Worm (Caenorhabditis elegans) whole organism, young adult: ENCODE measurements around the gene rad-23.

Experiments
- B0035.1 ChIP-seq: sonication (generic microtip); optimal IDR thresholded peaks from 2 replicates; lab custom pipeline; 2016; ENCODE audit warnings: missing genetic modification characterization, mild to moderate bottlenecking, missing compliant biosample characterization, missing genotype, missing genetic modification reagents
- B0261.1 ChIP-seq: sonication (generic microtip); optimal IDR thresholded peaks from 2 replicates; lab custom pipeline; 2016; ENCODE audit warnings: mild to moderate bottlenecking, missing genetic modification characterization, moderate library complexity, missing compliant biosample characterization
- F10E7.11 ChIP-seq: sonication (generic microtip); optimal IDR thresholded peaks from 2 replicates; lab custom pipeline; 2017; ENCODE audit warnings: mild to moderate bottlenecking, missing genetic modification characterization, moderate library complexity, missing compliant biosample characterization
- F57A8.1 ChIP-seq: fragments of 200-800 bp; sonication (Bioruptor generic); optimal IDR thresholded peaks from 2 replicates; lab custom pipeline; 2018; ENCODE audit warnings: mild to moderate bottlenecking, missing genetic modification characterization, moderate library complexity, missing compliant biosample characterization
- F57C9.4 ChIP-seq: sonication (generic microtip); optimal IDR thresholded peaks from 2 replicates; lab custom pipeline; 2017; ENCODE audit warnings: mild to moderate bottlenecking, missing genetic modification characterization, missing compliant biosample characterization
- K11D2.4 ChIP-seq: fragments of 200-800 bp; sonication (Bioruptor generic); IDR thresholded peaks from 2 replicates; pipeline ENCODE4 v1.3.6; 2022; ENCODE audit warnings: missing genetic modification reagents, missing genetic modification characterization, missing compliant biosample characterization
- Y95B8A.8 ChIP-seq: fragments of 200-800 bp; sonication (Bioruptor generic); IDR thresholded peaks from 2 replicates; pipeline ENCODE4 v1.3.6; 2022; ENCODE audit warnings: missing genetic modification reagents, missing genetic modification characterization, missing compliant biosample characterization
- attf-6 ChIP-seq: fragments of 200-800 bp; sonication (Bioruptor generic); IDR thresholded peaks from 2 replicates; pipeline ENCODE4 v1.3.6; 2022; ENCODE audit warnings: missing genetic modification reagents, missing genetic modification characterization, missing compliant biosample characterization
- bed-2 ChIP-seq: fragments of 200-800 bp; sonication (Bioruptor generic); IDR thresholded peaks from 2 replicates; pipeline ENCODE4 v1.3.6; 2022; ENCODE audit warnings: missing genetic modification reagents, missing genetic modification characterization, missing compliant biosample characterization
- cebp-1 ChIP-seq, 2 experiments: fragments of 200-800 bp in 1 of 2; sonication (Bioruptor generic) in 1 of 2; sonication (generic microtip) in 1 of 2; IDR thresholded peaks in 1 of 2; optimal IDR thresholded peaks in 1 of 2; 2 replicates each; pipeline versions ENCODE4 v1.3.6 to Lab custom; 2017 to 2022; ENCODE audit warnings: missing compliant biosample characterization in 2 of 2, missing genetic modification characterization in 2 of 2, mild to moderate bottlenecking in 1 of 2, missing genetic modification reagents in 1 of 2, moderate library complexity in 1 of 2
- ets-4 ChIP-seq: fragments of 200-800 bp; sonication (Bioruptor generic); optimal IDR thresholded peaks from 2 replicates; lab custom pipeline; 2018; ENCODE audit warnings: mild to moderate bottlenecking, missing genetic modification characterization, missing compliant biosample characterization
- fkh-3 ChIP-seq: sonication (generic microtip); optimal IDR thresholded peaks from 2 replicates; lab custom pipeline; 2016; ENCODE audit warnings: mild to moderate bottlenecking, missing genetic modification characterization, missing compliant biosample characterization
- hmg-1.2 ChIP-seq: fragments of 200-800 bp; sonication (Bioruptor generic); IDR thresholded peaks from 2 replicates; pipeline ENCODE4 v1.3.6; 2022; ENCODE audit warnings: missing genetic modification reagents, missing genetic modification characterization, missing compliant biosample characterization
- hsf-1 ChIP-seq: fragments of 200-800 bp; sonication (Bioruptor generic); IDR thresholded peaks from 2 replicates; pipeline ENCODE4 v1.3.6; 2022; ENCODE audit warnings: missing genetic modification reagents, missing genetic modification characterization, missing compliant biosample characterization
- let-526 ChIP-seq: fragments of 200-800 bp; sonication (Bioruptor generic); IDR thresholded peaks from 2 replicates; pipeline ENCODE4 v1.3.6; 2022; ENCODE audit warnings: missing genetic modification reagents, missing genetic modification characterization, missing compliant biosample characterization
- let-607 ChIP-seq, 2 experiments: fragments of 200-800 bp in 1 of 2; sonication (Bioruptor generic) in 1 of 2; sonication (generic microtip) in 1 of 2; optimal IDR thresholded peaks; 2 replicates each; lab custom pipeline; 2016 to 2018; ENCODE audit warnings: mild to moderate bottlenecking in 2 of 2, missing compliant biosample characterization in 2 of 2, missing genetic modification characterization in 2 of 2, moderate library complexity in 2 of 2, missing genotype in 1 of 2
- lin-40 ChIP-seq: sonication (generic microtip); optimal IDR thresholded peaks from 2 replicates; lab custom pipeline; 2016; ENCODE audit warnings: missing genetic modification characterization, mild to moderate bottlenecking, missing compliant biosample characterization, missing genotype, missing genetic modification reagents
- madf-3 ChIP-seq: fragments of 200-800 bp; sonication (Bioruptor generic); IDR thresholded peaks from 2 replicates; pipeline ENCODE4 v1.3.6; 2022; ENCODE audit warnings: missing genetic modification reagents, missing genetic modification characterization, missing compliant biosample characterization
- mes-4 ChIP-seq: sonication (generic microtip); optimal IDR thresholded peaks from 2 replicates; lab custom pipeline; 2016; ENCODE audit warnings: missing genotype, missing genetic modification characterization, missing compliant biosample characterization
- nfyb-1 ChIP-seq: fragments of 200-800 bp; sonication (Bioruptor generic); IDR thresholded peaks from 2 replicates; pipeline ENCODE4 v1.3.6; 2022; ENCODE audit warnings: missing genetic modification reagents, missing genetic modification characterization, missing compliant biosample characterization
- nhr-27 ChIP-seq: fragments of 200-800 bp; sonication (Bioruptor generic); optimal IDR thresholded peaks from 2 replicates; lab custom pipeline; 2018; ENCODE audit warnings: mild to moderate bottlenecking, missing genetic modification characterization, moderate library complexity, missing compliant biosample characterization
- nhr-80 ChIP-seq: sonication (generic microtip); optimal IDR thresholded peaks from 2 replicates; lab custom pipeline; 2016; ENCODE audit warnings: missing genetic modification characterization, missing compliant biosample characterization
- nhr-90 ChIP-seq: sonication (generic microtip); optimal IDR thresholded peaks from 2 replicates; lab custom pipeline; 2016; ENCODE audit warnings: missing genotype, mild to moderate bottlenecking, missing genetic modification characterization, missing compliant biosample characterization
- pbrm-1 ChIP-seq: fragments of 200-800 bp; sonication (Bioruptor generic); IDR thresholded peaks from 2 replicates; pipeline ENCODE4 v1.3.6; 2022; ENCODE audit warnings: missing genetic modification reagents, missing genetic modification characterization, missing compliant biosample characterization
- rec-8 ChIP-seq, 2 experiments: sonication (generic microtip); optimal IDR thresholded peaks; 2 replicates each; lab custom pipeline; 2016; ENCODE audit warnings: mild to moderate bottlenecking in 2 of 2, missing genetic modification characterization in 2 of 2, missing genetic modification reagents in 2 of 2, missing genotype in 2 of 2, missing biosample characterization in 1 of 2, missing compliant biosample characterization in 1 of 2, moderate library complexity in 1 of 2
- snpc-3.4 ChIP-seq: sonication (generic microtip); optimal IDR thresholded peaks from 2 replicates; lab custom pipeline; 2017; ENCODE audit warnings: missing genetic modification characterization, mild to moderate bottlenecking, missing compliant biosample characterization, antibody characterized with exemption, moderate library complexity, missing genotype, missing genetic modification reagents
- somi-1 ChIP-seq: fragments of 200-800 bp; sonication (Bioruptor generic); optimal IDR thresholded peaks from 2 replicates; lab custom pipeline; 2018; ENCODE audit warnings: mild to moderate bottlenecking, missing genetic modification characterization, missing compliant biosample characterization
- tbp1 ChIP-seq: fragments of 200-800 bp; sonication (Bioruptor generic); optimal IDR thresholded peaks from 2 replicates; lab custom pipeline; 2018; ENCODE audit warnings: mild to moderate bottlenecking, missing genetic modification characterization, missing compliant biosample characterization
- zfh-2 ChIP-seq: fragments of 200-800 bp; sonication (Bioruptor generic); conservative IDR thresholded peaks from 2 replicates; pipeline ENCODE4 v1.3.6; 2022; ENCODE audit warnings: missing genetic modification reagents, missing genetic modification characterization, missing compliant biosample characterization
- ztf-3 ChIP-seq: fragments of 200-800 bp; sonication (Bioruptor generic); optimal IDR thresholded peaks from 2 replicates; lab custom pipeline; 2018; ENCODE audit warnings: mild to moderate bottlenecking, missing genetic modification characterization, missing compliant biosample characterization

Gene rad-23

ce11 chrII:11629957-11630356, 22.6 kb downstream of the rad-23 start:
- TF ChIP-seq ztf-3 (no peak), hmg-1.2 (peak; percentile 44; the same call in 1 of the 2 replicates), F57A8.1 (GFP tag; lab: Kevin White, UChicago) (no peak), nfyb-1 (0 out of 2 replicates have a peak, but pooled peaks have one; percentile 19)

- TF ChIP-seq nhr-90 (tag; lab: Kevin White, UChicago) (no peak), attf-6 (GFP tag; lab: Robert Waterston, UW) (no peak)
These were observed 24.6 kb downstream of the rad-23 start for ce11 chrII:11627904-11628303.

- no peak for TF ChIP-seq bed-2 (GFP tag; lab: Robert Waterston, UW)
- no peak for TF ChIP-seq cebp-1 (GFP tag; IDR thresholded peaks at IDR 0.05; lab: Robert Waterston, UW)
- TF ChIP-seq cebp-1 (tag; optimal IDR thresholded peaks at IDR 0.05; lab: Kevin White, UChicago), result no peak
- TF ChIP-seq pbrm-1 (GFP tag; lab: Robert Waterston, UW), result 0 out of 2 replicates have a peak, but pooled peaks have one; percentile 15
- no peak for TF ChIP-seq ets-4 (GFP tag; lab: Kevin White, UChicago)
- TF ChIP-seq K11D2.4 (GFP tag; lab: Robert Waterston, UW), result 0 out of 2 replicates have a peak, but pooled peaks have one; percentile 18
These were observed 29.9 kb downstream of the rad-23 start for ce11 chrII:11622605-11623004.

- TF ChIP-seq lin-40 (tag; lab: Kevin White, UChicago), result no peak
- TF ChIP-seq B0261.1, result no peak
- TF ChIP-seq Y95B8A.8 (GFP tag; lab: Robert Waterston, UW), result no peak
- no peak for TF ChIP-seq fkh-3
- 0 out of 2 replicates have a peak, but pooled peaks have one; percentile 6 for TF ChIP-seq zfh-2 (GFP tag; lab: Robert Waterston, UW)
- no peak for TF ChIP-seq hsf-1 (GFP tag; lab: Robert Waterston, UW)
- no peak for TF ChIP-seq K11D2.4 (GFP tag; lab: Robert Waterston, UW)
- TF ChIP-seq madf-3 (GFP tag; lab: Robert Waterston, UW), result 0 out of 2 replicates have a peak, but pooled peaks have one; percentile 40
- TF ChIP-seq hmg-1.2, result 0 out of 2 replicates have a peak, but pooled peaks have one; percentile 13
- TF ChIP-seq F10E7.11 (tag; lab: Kevin White, UChicago), result no peak
- TF ChIP-seq F57C9.4 (tag; lab: Kevin White, UChicago), result no peak
- TF ChIP-seq tbp1 (GFP tag; lab: Kevin White, UChicago), result no peak
- TF ChIP-seq nhr-80 (tag; lab: Kevin White, UChicago), result no peak
- TF ChIP-seq, all 124 proteins: peak for 3
These were observed 31.0 kb downstream of the rad-23 start for ce11 chrII:11621576-11621975.

- TF ChIP-seq let-607 (tag; optimal IDR thresholded peaks at IDR 0.05; lab: Kevin White, UChicago), result no peak
- TF ChIP-seq let-526 (GFP tag; lab: Robert Waterston, UW), result 0 out of 2 replicates have a peak, but pooled peaks have one; percentile 43
- no peak for TF ChIP-seq somi-1
- no peak for TF ChIP-seq nhr-27
- TF ChIP-seq rec-8 (tag; optimal IDR thresholded peaks at IDR 0.05; lab: Kevin White, UChicago), result no peak
- TF ChIP-seq B0035.1, result no peak
- no peak for TF ChIP-seq snpc-3.4 (tag; lab: Kevin White, UChicago)
- no peak for TF ChIP-seq Y95B8A.8 (GFP tag; lab: Robert Waterston, UW)
- TF ChIP-seq mes-4 (tag; lab: Kevin White, UChicago), result no peak
These were observed 31.8 kb downstream of the rad-23 start for ce11 chrII:11620630-11621246.
